Fruit fly (Drosophila melanogaster): ENCODE results near the gene CG7888.
A peak's percentile ranks its signal among the peaks of the same experiment; 100 is the strongest.

CG7888 gene

DNA sequence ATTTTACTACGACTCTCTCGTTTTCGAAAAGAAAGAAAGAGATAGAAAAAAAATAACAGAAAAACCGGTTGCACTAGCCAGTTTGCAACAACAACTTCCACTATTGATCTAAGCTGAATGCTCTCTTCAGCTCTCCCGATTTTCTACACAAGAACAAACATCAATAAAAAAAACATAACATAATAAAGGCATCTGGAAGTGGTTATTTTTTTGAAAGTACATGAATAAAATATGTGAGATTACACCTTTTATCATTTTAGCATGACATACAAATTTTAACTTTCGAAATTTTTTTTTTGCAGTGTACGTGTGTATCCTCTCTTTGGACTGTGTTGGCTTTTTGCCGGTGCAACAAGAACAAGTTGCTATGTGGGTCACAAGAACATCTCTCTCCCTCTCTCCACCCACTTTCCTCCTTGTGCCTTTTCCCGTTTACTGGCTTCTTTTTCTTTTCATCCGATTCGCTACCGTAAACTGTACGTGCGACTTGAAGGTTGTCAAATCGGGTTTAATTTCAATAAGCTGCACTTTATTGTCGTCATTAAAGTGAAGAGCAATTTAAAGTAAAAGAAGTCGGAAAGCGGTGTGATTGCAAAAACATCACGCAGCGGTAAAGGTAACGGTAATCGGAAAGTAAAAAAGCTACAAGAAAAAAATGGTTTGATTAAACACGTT, 30.9 kb downstream of the CG7888 start (continued):
- TF ChIP-seq CG15479 (GFP tag; optimal IDR thresholded peaks at IDR 0.05) (peak; percentile 69), bigmax (GFP tag; optimal IDR thresholded peaks at IDR 0.05) (peak; percentile 28), Xrp1 (GFP tag; IDR thresholded peaks at IDR 0.05) (peak; percentile 98), CG17829 (tag; optimal IDR thresholded peaks at IDR 0.05) (peak; percentile 97), Stat92E (GFP tag; optimal IDR thresholded peaks at IDR 0.05) (peak in 1 of 3 experiments; percentile 97), Fer2 (tag; optimal IDR thresholded peaks at IDR 0.05) (peak; percentile 58), CG16779 (GFP tag; IDR thresholded peaks at IDR 0.05) (peak; percentile 73), sd (tag; optimal IDR thresholded peaks at IDR 0.05) (no peak), CG33557 (GFP tag; optimal IDR thresholded peaks at IDR 0.05) (peak; percentile 97), gro (GFP tag; optimal IDR thresholded peaks at IDR 0.05) (peak; percentile 82), Nf-YC (tag; optimal IDR thresholded peaks at IDR 0.05) (no peak), Hr3 (GFP tag; optimal IDR thresholded peaks at IDR 0.05) (peak; percentile 94), sima (GFP tag; optimal IDR thresholded peaks at IDR 0.05) (peak; percentile 91), sens-2 (GFP tag; IDR thresholded peaks at IDR 0.05) (peak; percentile 97), bcd (GFP tag; optimal IDR thresholded peaks at IDR 0.05) (peak; percentile 95), HmgD (GFP tag; optimal IDR thresholded peaks at IDR 0.05) (peak; percentile 82), Scr (GFP tag; IDR thresholded peaks at IDR 0.05; ENCODE audit: partially characterized antibody) (no peak), zfh2 (GFP tag; optimal IDR thresholded peaks at IDR 0.05) (peak; percentile 74), CG8359 (GFP tag; optimal IDR thresholded peaks at IDR 0.05; ENCODE audit: borderline replicate concordance) (peak; percentile 88), sob (GFP tag; IDR thresholded peaks at IDR 0.05) (peak; percentile 95), CG15011 (GFP tag; optimal IDR thresholded peaks at IDR 0.05) (peak; percentile 88), Max (GFP tag; optimal IDR thresholded peaks at IDR 0.05) (peak; percentile 96), CG30020 (tag; optimal IDR thresholded peaks at IDR 0.05) (peak; percentile 82), CG18262 (tag; optimal IDR thresholded peaks at IDR 0.05) (peak; percentile 98), CG8944 (GFP tag; optimal IDR thresholded peaks at IDR 0.05) (peak; percentile 94), CG9876 (GFP tag; optimal IDR thresholded peaks at IDR 0.05) (peak; percentile 89), NFAT (GFP tag; IDR thresholded peaks at IDR 0.05) (peak; percentile 86), Nf-YB (GFP tag; optimal IDR thresholded peaks at IDR 0.05) (peak; percentile 88), CG18476 (GFP tag; optimal IDR thresholded peaks at IDR 0.05) (peak; percentile 95), CG10462 (GFP tag; optimal IDR thresholded peaks at IDR 0.05) (peak; percentile 97), repo (GFP tag; optimal IDR thresholded peaks at IDR 0.05) (peak; percentile 96), grau (tag; optimal IDR thresholded peaks at IDR 0.05) (peak; percentile 93), CG15601 (tag; optimal IDR thresholded peaks at IDR 0.05) (peak; percentile 98), bowl (GFP tag; IDR thresholded peaks at IDR 0.05) (peak; percentile 93), CG31388 (GFP tag; optimal IDR thresholded peaks at IDR 0.05) (peak; percentile 93), CG6854 (GFP tag; optimal IDR thresholded peaks at IDR 0.05) (peak; percentile 84), CG15514 (GFP tag; optimal IDR thresholded peaks at IDR 0.05) (peak; percentile 83), CG11695 (GFP tag; IDR thresholded peaks at IDR 0.05) (peak; percentile 94), ttk (GFP tag; IDR thresholded peaks at IDR 0.05) (peak; percentile 97), CG1233 (GFP tag; optimal IDR thresholded peaks at IDR 0.05) (peak; percentile 95), HLH54F (GFP tag; optimal IDR thresholded peaks at IDR 0.05) (peak; percentile 91), NC2β (GFP tag; optimal IDR thresholded peaks at IDR 0.05) (peak; percentile 97), CG14441 (GFP tag; IDR thresholded peaks at IDR 0.05) (peak; percentile 96), tin (GFP tag; optimal IDR thresholded peaks at IDR 0.05) (peak; percentile 97), CG13123 (GFP tag; optimal IDR thresholded peaks at IDR 0.05) (peak; percentile 92), Bdp1 (GFP tag; optimal IDR thresholded peaks at IDR 0.05) (peak; percentile 90), CG13775 (GFP tag; optimal IDR thresholded peaks at IDR 0.05) (peak; percentile 94), CG10543 (GFP tag; optimal IDR thresholded peaks at IDR 0.05) (peak; percentile 66), CG6272 (GFP tag; IDR thresholded peaks at IDR 0.05) (peak; percentile 88)

All from whole organism, embryonic.